Worm (Caenorhabditis elegans): ENCODE results near the gene K10C9.7.

ce11 chrV:1100280-1100679, 32.9 kb upstream of the K10C9.7 start, which contains the start of gene Y50D4B.2:
- TF ChIP-seq unc-39 (tag; optimal IDR thresholded peaks at IDR 0.05) (no peak), ceh-82 (tag; optimal IDR thresholded peaks at IDR 0.05) (no peak), nhr-25 (tag; optimal IDR thresholded peaks at IDR 0.05) (no peak), egl-27 (tag; optimal IDR thresholded peaks at IDR 0.05) (no peak), blmp-1 (tag; optimal IDR thresholded peaks at IDR 0.05; ENCODE audit: insufficient read depth) (no peak), ama-1 (optimal IDR thresholded peaks at IDR 0.05) (no peak)

Data from whole organism, L2 larva.